Worm (Caenorhabditis elegans): ENCODE data around the gene F07G6.8.

F07G6.8 gene

DNA sequence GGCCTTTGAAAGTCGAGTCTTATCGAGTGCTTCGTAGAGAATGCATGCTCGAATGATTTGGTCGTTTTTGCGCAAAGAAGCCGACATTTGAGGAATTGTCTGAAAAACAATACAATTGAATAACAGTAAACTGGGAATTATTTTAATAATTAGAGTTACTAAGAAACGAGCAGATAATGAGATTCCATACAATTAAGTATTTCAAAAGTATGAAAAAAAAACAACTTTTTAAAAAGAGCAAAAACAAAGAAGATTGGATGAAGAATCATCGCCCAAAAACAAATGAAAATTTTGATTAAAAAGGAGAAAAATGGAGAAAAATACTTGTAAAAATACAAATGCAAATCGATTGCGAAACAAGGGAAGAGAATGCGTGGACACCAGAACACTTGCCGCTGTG lies 42.2 kb downstream of the F07G6.8 start, which contains the start of gene fbxa-170:
Gene fbxa-170 (minus strand): TSS at position 101 of the 400 bp plus-strand sequence.
- TF ChIP-seq ceh-36 (tag; optimal IDR thresholded peaks at IDR 0.05) = no peak
- TF ChIP-seq ceh-13 (GFP tag; optimal IDR thresholded peaks at IDR 0.05) = no peak
- TF ChIP-seq ama-1 (optimal IDR thresholded peaks at IDR 0.05) = no peak
- TF ChIP-seq hnd-1 (tag; optimal IDR thresholded peaks at IDR 0.05) = no peak

DNA sequence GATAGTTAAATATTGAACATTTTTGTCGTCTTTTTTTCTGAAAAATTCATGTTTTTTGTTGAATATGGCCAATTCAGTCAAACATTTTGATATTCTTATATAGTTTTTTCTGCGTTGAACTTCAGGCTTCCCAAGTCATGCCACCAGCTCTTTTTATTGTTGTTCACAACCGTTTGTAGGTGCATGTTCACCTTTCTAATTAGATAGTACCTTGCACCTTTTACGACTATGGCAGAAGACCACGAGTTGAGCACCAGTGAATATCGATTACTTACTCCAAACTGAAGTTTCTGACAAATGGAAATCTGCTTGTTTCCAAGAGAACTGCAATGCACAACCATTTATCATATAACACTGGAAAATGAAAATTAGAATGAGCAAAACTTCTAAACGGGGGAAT lies 44.4 kb downstream of the F07G6.8 start:
- TF ChIP-seq hmg-4 (GFP tag; optimal IDR thresholded peaks at IDR 0.05) (no peak), tbx-11 (GFP tag; IDR thresholded peaks at IDR 0.05) (no peak), ama-1 (optimal IDR thresholded peaks at IDR 0.05) (no peak), ceh-13 (GFP tag; optimal IDR thresholded peaks at IDR 0.05) (no peak), pes-1 (GFP tag; IDR thresholded peaks at IDR 0.05) (no peak), hmbx-1 (tag; optimal IDR thresholded peaks at IDR 0.05) (no peak), scrt-1 (GFP tag; IDR thresholded peaks at IDR 0.05) (no peak), tbx-37 (GFP tag; conservative IDR thresholded peaks at IDR 0.05) (no peak), hnd-1 (tag; optimal IDR thresholded peaks at IDR 0.05) (no peak), F13C5.2 (tag; optimal IDR thresholded peaks at IDR 0.05) (no peak), ets-7 (tag; optimal IDR thresholded peaks at IDR 0.05) (no peak), B0310.2 (tag; optimal IDR thresholded peaks at IDR 0.05) (no peak), flt-1 (GFP tag; IDR thresholded peaks at IDR 0.05) (no peak), ceh-36 (tag; optimal IDR thresholded peaks at IDR 0.05) (no peak), aly-1 (tag; optimal IDR thresholded peaks at IDR 0.05) (no peak), tra-4 (tag; optimal IDR thresholded peaks at IDR 0.05) (no peak)

- TF ChIP-seq ets-7 (tag; optimal IDR thresholded peaks at IDR 0.05) (no peak), tra-4 (tag; optimal IDR thresholded peaks at IDR 0.05) (no peak), ceh-13 (GFP tag; optimal IDR thresholded peaks at IDR 0.05) (no peak), pes-1 (GFP tag; IDR thresholded peaks at IDR 0.05) (no peak), ama-1 (optimal IDR thresholded peaks at IDR 0.05) (no peak), tbx-37 (GFP tag; conservative IDR thresholded peaks at IDR 0.05) (no peak), F13C5.2 (tag; optimal IDR thresholded peaks at IDR 0.05) (no peak), aly-1 (tag; optimal IDR thresholded peaks at IDR 0.05) (no peak), tbx-11 (GFP tag; IDR thresholded peaks at IDR 0.05) (no peak), hmg-4 (GFP tag; optimal IDR thresholded peaks at IDR 0.05) (no peak), ceh-36 (tag; optimal IDR thresholded peaks at IDR 0.05) (no peak), flt-1 (GFP tag; IDR thresholded peaks at IDR 0.05) (no peak), B0310.2 (tag; optimal IDR thresholded peaks at IDR 0.05) (no peak), sea-1 (GFP tag; conservative IDR thresholded peaks at IDR 0.05) (no peak), hmbx-1 (tag; optimal IDR thresholded peaks at IDR 0.05) (no peak), scrt-1 (GFP tag; IDR thresholded peaks at IDR 0.05) (no peak), hnd-1 (tag; optimal IDR thresholded peaks at IDR 0.05) (no peak)
Observed at ce11 chrX:1674056-1674455, 46.2 kb downstream of the F07G6.8 start, which contains the start of gene tbx-31. TSS of gene tbx-31 (minus strand) at chrX:1674156.

Data from whole organism, early embryonic.